Worm (Caenorhabditis elegans) whole organism, young adult: ENCODE data around the gene Y116A8A.4.

Source experiments
- D2030.7 ChIP-seq: fragments of 200-800 bp; sonication (Bioruptor generic); IDR thresholded peaks from 2 replicates; pipeline ENCODE4 v1.3.6; 2022; ENCODE audit warnings: missing genetic modification reagents, missing genetic modification characterization, missing compliant biosample characterization
- F22D6.2 ChIP-seq: sonication (generic microtip); optimal IDR thresholded peaks from 2 replicates; lab custom pipeline; 2016; ENCODE audit warnings: mild to moderate bottlenecking, missing genetic modification characterization, missing compliant biosample characterization
- F33H1.4 ChIP-seq: fragments of 200-800 bp; sonication (Bioruptor generic); IDR thresholded peaks from 2 replicates; pipeline ENCODE4 v1.3.6; 2022; ENCODE audit warnings: missing genetic modification reagents, missing genetic modification characterization, missing compliant biosample characterization
- F49E8.2 ChIP-seq: sonication (generic microtip); optimal IDR thresholded peaks from 3 replicates; lab custom pipeline; 2017; ENCODE audit warnings: missing genetic modification characterization, mild to moderate bottlenecking, missing compliant biosample characterization, antibody characterized with exemption, moderate library complexity; ENCODE audit not compliant: insufficient read depth
- F55B11.4 ChIP-seq: sonication (generic microtip); optimal IDR thresholded peaks from 2 replicates; lab custom pipeline; 2016; ENCODE audit warnings: missing compliant biosample characterization, missing genetic modification characterization, borderline replicate concordance; ENCODE audit not compliant: insufficient read depth
- Y53G8AR.9 ChIP-seq: fragments of 200-800 bp; sonication (Bioruptor generic); conservative IDR thresholded peaks from 2 replicates; pipeline ENCODE4 v1.3.6; 2022; ENCODE audit warnings: missing genetic modification reagents, missing genetic modification characterization, missing compliant biosample characterization
- Y95B8A.8 ChIP-seq: fragments of 200-800 bp; sonication (Bioruptor generic); IDR thresholded peaks from 2 replicates; pipeline ENCODE4 v1.3.6; 2022; ENCODE audit warnings: missing genetic modification reagents, missing genetic modification characterization, missing compliant biosample characterization
- akir-1 ChIP-seq: fragments of 200-800 bp; sonication (Bioruptor generic); optimal IDR thresholded peaks from 2 replicates; lab custom pipeline; 2018; ENCODE audit warnings: mild to moderate bottlenecking, missing genetic modification characterization, moderate library complexity, missing compliant biosample characterization
- aptf-3 ChIP-seq: fragments of 200-800 bp; sonication (Bioruptor generic); IDR thresholded peaks from 2 replicates; pipeline ENCODE4 v1.3.6; 2022; ENCODE audit warnings: missing genetic modification characterization, missing compliant biosample characterization
- athp-1 ChIP-seq: sonication (generic microtip); optimal IDR thresholded peaks from 2 replicates; lab custom pipeline; 2017; ENCODE audit warnings: mild to moderate bottlenecking, missing genetic modification characterization, missing compliant biosample characterization
- attf-6 ChIP-seq: fragments of 200-800 bp; sonication (Bioruptor generic); IDR thresholded peaks from 2 replicates; pipeline ENCODE4 v1.3.6; 2022; ENCODE audit warnings: missing genetic modification reagents, missing genetic modification characterization, missing compliant biosample characterization
- cebp-1 ChIP-seq, 2 experiments: fragments of 200-800 bp in 1 of 2; sonication (Bioruptor generic) in 1 of 2; sonication (generic microtip) in 1 of 2; IDR thresholded peaks in 1 of 2; optimal IDR thresholded peaks in 1 of 2; 2 replicates each; pipeline versions ENCODE4 v1.3.6 to Lab custom; 2017 to 2022; ENCODE audit warnings: missing compliant biosample characterization in 2 of 2, missing genetic modification characterization in 2 of 2, mild to moderate bottlenecking in 1 of 2, missing genetic modification reagents in 1 of 2, moderate library complexity in 1 of 2
- ceh-27 ChIP-seq: fragments of 200-800 bp; sonication (Bioruptor generic); optimal IDR thresholded peaks from 2 replicates; lab custom pipeline; 2018; ENCODE audit warnings: mild to moderate bottlenecking, missing genetic modification characterization, moderate library complexity, missing compliant biosample characterization
- ceh-40 ChIP-seq: fragments of 200-800 bp; sonication (Bioruptor generic); IDR thresholded peaks from 2 replicates; pipeline ENCODE4 v1.3.6; 2022; ENCODE audit warnings: missing genetic modification characterization, missing compliant biosample characterization
- ceh-58 ChIP-seq: fragments of 200-800 bp; sonication (Bioruptor generic); IDR thresholded peaks from 2 replicates; pipeline ENCODE4 v1.3.6; 2022; ENCODE audit warnings: missing genetic modification characterization, missing compliant biosample characterization
- die-1 ChIP-seq: sonication (generic microtip); optimal IDR thresholded peaks from 2 replicates; lab custom pipeline; 2016; ENCODE audit warnings: missing genotype, mild to moderate bottlenecking, missing genetic modification characterization, missing compliant biosample characterization
- dpff-1 ChIP-seq: sonication (generic microtip); optimal IDR thresholded peaks from 2 replicates; lab custom pipeline; 2017; ENCODE audit warnings: mild to moderate bottlenecking, missing genetic modification characterization, missing compliant biosample characterization
- egrh-3 ChIP-seq: fragments of 200-800 bp; sonication (Bioruptor generic); IDR thresholded peaks from 2 replicates; pipeline ENCODE4 v1.3.6; 2022; ENCODE audit warnings: missing genetic modification reagents, missing genetic modification characterization, missing compliant biosample characterization
- hlh-12 ChIP-seq: sonication (generic microtip); optimal IDR thresholded peaks from 2 replicates; lab custom pipeline; 2016; ENCODE audit warnings: missing genetic modification characterization, missing compliant biosample characterization
- hlh-26 ChIP-seq: fragments of 200-800 bp; sonication (Bioruptor generic); conservative IDR thresholded peaks from 2 replicates; pipeline ENCODE4 v1.3.6; 2022; ENCODE audit warnings: missing genetic modification reagents, missing genetic modification characterization, missing compliant biosample characterization
- let-607 ChIP-seq, 2 experiments: fragments of 200-800 bp in 1 of 2; sonication (Bioruptor generic) in 1 of 2; sonication (generic microtip) in 1 of 2; optimal IDR thresholded peaks; 2 replicates each; lab custom pipeline; 2016 to 2018; ENCODE audit warnings: mild to moderate bottlenecking in 2 of 2, missing compliant biosample characterization in 2 of 2, missing genetic modification characterization in 2 of 2, moderate library complexity in 2 of 2, missing genotype in 1 of 2
- lin-26 ChIP-seq: fragments of 200-800 bp; sonication (Bioruptor generic); IDR thresholded peaks from 2 replicates; pipeline ENCODE4 v1.3.6; 2022; ENCODE audit warnings: missing genetic modification reagents, missing genetic modification characterization, missing compliant biosample characterization
- lir-1 ChIP-seq: fragments of 200-800 bp; sonication (Bioruptor generic); conservative IDR thresholded peaks from 2 replicates; pipeline ENCODE4 v1.3.6; 2022; ENCODE audit warnings: missing genetic modification reagents, missing genetic modification characterization, missing compliant biosample characterization
- madf-10 ChIP-seq: sonication (generic microtip); optimal IDR thresholded peaks from 2 replicates; lab custom pipeline; 2016; ENCODE audit warnings: mild to moderate bottlenecking, missing genetic modification characterization, missing compliant biosample characterization
- mxl-1 ChIP-seq: sonication (generic microtip); optimal IDR thresholded peaks from 2 replicates; lab custom pipeline; 2016; ENCODE audit warnings: missing genetic modification characterization, missing compliant biosample characterization
- nfya-1 ChIP-seq: sonication (generic microtip); optimal IDR thresholded peaks from 2 replicates; lab custom pipeline; 2017; ENCODE audit warnings: antibody characterized with exemption, missing compliant biosample characterization, missing genetic modification characterization, borderline replicate concordance; ENCODE audit not compliant: insufficient read depth
- nfyb-1 ChIP-seq: fragments of 200-800 bp; sonication (Bioruptor generic); IDR thresholded peaks from 2 replicates; pipeline ENCODE4 v1.3.6; 2022; ENCODE audit warnings: missing genetic modification reagents, missing genetic modification characterization, missing compliant biosample characterization
- nhr-80 ChIP-seq: sonication (generic microtip); optimal IDR thresholded peaks from 2 replicates; lab custom pipeline; 2016; ENCODE audit warnings: missing genetic modification characterization, missing compliant biosample characterization
- repo-1 ChIP-seq: sonication (generic microtip); optimal IDR thresholded peaks from 2 replicates; lab custom pipeline; 2017; ENCODE audit warnings: mild to moderate bottlenecking, missing genetic modification characterization, missing compliant biosample characterization
- rpc-1 ChIP-seq, 2 experiments: fragments of 150-350 bp in 1 of 2; sonication (generic microtip) in 1 of 2; optimal IDR thresholded peaks; 2 replicates each; lab custom pipeline; 2014 to 2018; ENCODE audit warnings: missing biosample characterization in 1 of 2, missing genetic modification characterization in 1 of 2, missing genetic modification reagents in 1 of 2, missing genotype in 1 of 2
- sea-2 ChIP-seq: fragments of 200-800 bp; sonication (Bioruptor generic); IDR thresholded peaks from 2 replicates; pipeline ENCODE4 v1.3.6; 2022; ENCODE audit warnings: missing genetic modification characterization, missing compliant biosample characterization
- snpc-1.3 ChIP-seq: sonication (generic microtip); optimal IDR thresholded peaks from 2 replicates; lab custom pipeline; 2017; ENCODE audit warnings: missing genetic modification characterization, mild to moderate bottlenecking, missing compliant biosample characterization, antibody characterized with exemption, moderate library complexity, missing genotype, missing genetic modification reagents; ENCODE audit not compliant: insufficient read depth
- snpc-3.4 ChIP-seq: sonication (generic microtip); optimal IDR thresholded peaks from 2 replicates; lab custom pipeline; 2017; ENCODE audit warnings: missing genetic modification characterization, mild to moderate bottlenecking, missing compliant biosample characterization, antibody characterized with exemption, moderate library complexity, missing genotype, missing genetic modification reagents
- somi-1 ChIP-seq: fragments of 200-800 bp; sonication (Bioruptor generic); optimal IDR thresholded peaks from 2 replicates; lab custom pipeline; 2018; ENCODE audit warnings: mild to moderate bottlenecking, missing genetic modification characterization, missing compliant biosample characterization
- zfh-2 ChIP-seq: fragments of 200-800 bp; sonication (Bioruptor generic); conservative IDR thresholded peaks from 2 replicates; pipeline ENCODE4 v1.3.6; 2022; ENCODE audit warnings: missing genetic modification reagents, missing genetic modification characterization, missing compliant biosample characterization
- ztf-25 ChIP-seq: fragments of 200-800 bp; sonication (Bioruptor generic); IDR thresholded peaks from 2 replicates; pipeline ENCODE4 v1.3.6; 2022; ENCODE audit warnings: missing genetic modification reagents, missing genetic modification characterization, missing compliant biosample characterization
- ztf-28 ChIP-seq: fragments of 200-800 bp; sonication (Bioruptor generic); IDR thresholded peaks from 2 replicates; pipeline ENCODE4 v1.3.6; 2022; ENCODE audit warnings: missing genetic modification reagents, missing genetic modification characterization, missing compliant biosample characterization

Gene Y116A8A.4

DNA sequence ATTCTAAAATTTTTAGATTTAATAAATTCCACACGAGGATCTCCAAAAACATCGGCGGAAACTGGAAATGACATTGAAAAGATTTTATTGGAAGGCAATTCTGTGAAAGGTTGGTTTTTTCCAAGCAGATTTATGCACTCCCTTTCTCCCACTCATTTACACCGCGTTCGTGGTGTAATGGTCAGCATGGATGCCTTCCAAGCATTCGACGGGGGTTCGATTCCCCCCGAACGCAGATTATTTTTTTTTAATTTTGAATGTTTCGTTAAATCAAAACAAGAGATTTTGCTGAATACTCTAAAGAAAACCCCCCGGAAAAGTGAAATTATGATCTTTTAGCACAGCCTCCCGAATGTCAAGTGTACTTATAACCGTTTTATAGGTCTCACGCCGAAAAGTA, 46.7 kb upstream of the Y116A8A.4 start (continued):
- TF ChIP-seq repo-1 (tag; lab: Kevin White, UChicago): peak; percentile 50
- TF ChIP-seq mxl-1 (tag; lab: Kevin White, UChicago): peak; percentile 70
- TF ChIP-seq ztf-25 (GFP tag; lab: Robert Waterston, UW): peak; percentile 70; the same call in 1 of the 2 replicates
- no peak for TF ChIP-seq sea-2 (GFP tag; lab: Robert Waterston, UW)
- peak; percentile 21 for TF ChIP-seq F22D6.2
- peak; percentile 71 for TF ChIP-seq D2030.7 (GFP tag; lab: Robert Waterston, UW)
- TF ChIP-seq F49E8.2 (tag; lab: Kevin White, UChicago): peak; percentile 45
- TF ChIP-seq die-1 (tag; lab: Kevin White, UChicago): peak; percentile 92
- peak; percentile 87 for TF ChIP-seq rpc-1 (optimal IDR thresholded peaks at IDR 0.05; lab: Kevin White, UChicago)
- peak; percentile 95 for TF ChIP-seq rpc-1 (tag; optimal IDR thresholded peaks at IDR 0.05; lab: Kevin White, UChicago)
- peak; percentile 37 for TF ChIP-seq ceh-27 (GFP tag; lab: Kevin White, UChicago)
- peak; percentile 96 for TF ChIP-seq attf-6 (GFP tag; lab: Robert Waterston, UW)
- no peak for TF ChIP-seq F55B11.4 (tag; lab: Kevin White, UChicago)
- TF ChIP-seq let-607 (tag; optimal IDR thresholded peaks at IDR 0.05; lab: Kevin White, UChicago): peak; percentile 8 to 26
- TF ChIP-seq nfyb-1 (GFP tag; lab: Robert Waterston, UW): no peak
- peak; percentile 16 for TF ChIP-seq somi-1 (GFP tag; lab: Kevin White, UChicago)
- TF ChIP-seq athp-1 (tag; lab: Kevin White, UChicago): peak; percentile 17
- peak; percentile 77 for TF ChIP-seq snpc-1.3 (tag; lab: Kevin White, UChicago)
- peak; percentile 83 for TF ChIP-seq lin-26 (GFP tag; lab: Robert Waterston, UW)

- TF ChIP-seq aptf-3 (no peak), lir-1 (no peak), repo-1 (tag; lab: Kevin White, UChicago) (no peak), nfyb-1 (GFP tag; lab: Robert Waterston, UW) (no peak), dpff-1 (tag; lab: Kevin White, UChicago) (no peak), hlh-12 (tag; lab: Kevin White, UChicago) (no peak), ztf-28 (GFP tag; lab: Robert Waterston, UW) (no peak), ceh-40 (GFP tag; lab: Robert Waterston, UW) (no peak), hlh-26 (GFP tag; lab: Robert Waterston, UW) (no peak), snpc-3.4 (tag; lab: Kevin White, UChicago) (no peak), F33H1.4 (no peak), nfya-1 (no peak), cebp-1 (GFP tag; IDR thresholded peaks at IDR 0.05; lab: Robert Waterston, UW) (no peak), cebp-1 (tag; optimal IDR thresholded peaks at IDR 0.05; lab: Kevin White, UChicago) (no peak), Y95B8A.8 (GFP tag; lab: Robert Waterston, UW) (no peak), Y53G8AR.9 (GFP tag; lab: Robert Waterston, UW) (no peak), nhr-80 (tag; lab: Kevin White, UChicago) (no peak), F49E8.2 (tag; lab: Kevin White, UChicago) (no peak), madf-10 (no peak)
Measured at ce11 chrIV:16776915-16777314, 45.7 kb upstream of the Y116A8A.4 start.

DNA sequence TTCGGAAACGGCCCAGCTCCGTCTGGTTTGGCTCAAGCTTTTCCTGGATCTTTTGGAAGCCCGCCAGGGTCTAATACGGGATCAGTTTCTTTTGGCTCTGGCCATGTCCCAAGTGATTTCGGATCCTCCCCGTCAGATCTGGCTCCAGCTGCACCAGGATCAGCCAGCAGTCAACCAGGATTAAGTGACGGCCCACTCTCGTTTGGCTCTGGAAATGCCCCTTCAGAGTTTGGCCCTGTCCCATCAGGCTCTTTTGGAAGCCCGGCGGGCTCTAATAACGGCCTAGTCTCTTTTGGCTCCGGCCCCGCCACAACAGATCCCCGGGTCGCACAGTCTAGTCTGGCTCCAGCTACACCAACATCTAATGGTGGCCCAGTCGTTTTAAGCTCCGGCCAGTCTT, 44.9 kb upstream of the Y116A8A.4 start:
- TF ChIP-seq egrh-3 (GFP tag; lab: Robert Waterston, UW) (0 out of 2 replicates have a peak, but pooled peaks have one; percentile 9), ceh-58 (GFP tag; lab: Robert Waterston, UW) (0 out of 2 replicates have a peak, but pooled peaks have one; percentile 7), zfh-2 (GFP tag; lab: Robert Waterston, UW) (peak; percentile 71), ztf-25 (GFP tag; lab: Robert Waterston, UW) (0 out of 2 replicates have a peak, but pooled peaks have one; percentile 28), akir-1 (GFP tag; lab: Kevin White, UChicago) (no peak)
